Worm (Caenorhabditis elegans) whole organism, midembryonic: ENCODE measurements around the gene str-48.
A peak's percentile ranks its signal among the peaks of the same experiment; 100 is the strongest.

Experiments
- T22C8.4 ChIP-seq: fragments of 200-800 bp; sonication (Bioruptor generic); IDR thresholded peaks from 2 replicates; pipeline ENCODE4 v1.3.6; 2022; ENCODE audit warnings: missing genetic modification characterization, missing compliant biosample characterization
- cog-1 ChIP-seq: sonication (generic microtip); optimal IDR thresholded peaks from 2 replicates; lab custom pipeline; 2016; ENCODE audit warnings: missing genetic modification characterization, missing compliant biosample characterization
- flt-1 ChIP-seq: fragments of 200-800 bp; sonication (Bioruptor generic); IDR thresholded peaks from 2 replicates; pipeline ENCODE4 v1.3.6; 2022; ENCODE audit warnings: missing genetic modification characterization, missing compliant biosample characterization
- klf-2 ChIP-seq: fragments of 200-800 bp; sonication (Bioruptor generic); conservative IDR thresholded peaks from 2 replicates; pipeline ENCODE4 v1.3.6; 2022; ENCODE audit warnings: missing genetic modification reagents, missing genetic modification characterization, missing compliant biosample characterization
- med-1 ChIP-seq: sonication (generic microtip); optimal IDR thresholded peaks from 2 replicates; lab custom pipeline; 2017; ENCODE audit warnings: missing genetic modification characterization, mild to moderate bottlenecking, missing compliant biosample characterization, antibody characterized with exemption, missing genetic modification reagents; ENCODE audit not compliant: insufficient read depth
- ref-1 ChIP-seq: fragments of 200-800 bp; sonication (Bioruptor generic); conservative IDR thresholded peaks from 2 replicates; pipeline ENCODE4 v1.3.6; 2022; ENCODE audit warnings: missing genetic modification reagents, missing genetic modification characterization, missing compliant biosample characterization
- tab-1 ChIP-seq: fragments of 200-800 bp; sonication (Bioruptor generic); IDR thresholded peaks from 2 replicates; pipeline ENCODE4 v1.3.6; 2022; ENCODE audit warnings: missing genetic modification characterization, missing compliant biosample characterization
- ztf-23 ChIP-seq: fragments of 200-800 bp; sonication (Bioruptor generic); IDR thresholded peaks from 2 replicates; pipeline ENCODE4 v1.3.6; 2022; ENCODE audit warnings: missing genetic modification reagents, missing genetic modification characterization, missing compliant biosample characterization
- ztf-29 ChIP-seq: fragments of 200-800 bp; sonication (Bioruptor generic); IDR thresholded peaks from 2 replicates; pipeline ENCODE4 v1.3.6; 2022; ENCODE audit warnings: missing genetic modification reagents, missing genetic modification characterization, missing compliant biosample characterization

str-48 gene

ce11 chrIV:7096097-7096496 is 25.7 kb upstream of the str-48 start:
- TF ChIP-seq med-1 (GFP tag; lab: Kevin White, UChicago) (no peak), T22C8.4 (GFP tag; lab: Robert Waterston, UW) (no peak), tab-1 (GFP tag; lab: Robert Waterston, UW) (no peak), ztf-23 (GFP tag; lab: Robert Waterston, UW) (no peak), klf-2 (GFP tag; lab: Robert Waterston, UW) (no peak)

DNA sequence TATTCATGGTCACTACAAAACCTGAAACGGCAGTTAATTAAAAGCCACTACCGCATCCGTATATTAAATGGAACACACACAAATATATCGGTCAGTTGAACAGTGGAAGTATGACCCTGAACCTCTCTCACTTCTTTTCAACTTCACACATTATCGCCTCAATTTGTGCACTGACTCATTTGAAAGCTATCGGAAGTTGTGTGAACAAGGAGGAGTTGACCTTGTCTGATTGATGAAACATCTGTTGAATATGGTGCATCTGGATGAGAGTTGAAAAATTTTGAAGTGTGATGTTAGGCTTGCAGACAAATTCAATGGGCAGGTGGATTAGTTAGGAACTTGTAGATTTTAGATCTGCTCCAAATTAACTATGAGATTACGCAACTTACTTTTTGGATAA is 24.4 kb upstream of the str-48 start:
- TF ChIP-seq flt-1 (GFP tag; lab: Robert Waterston, UW) (no peak), ztf-29 (GFP tag; lab: Robert Waterston, UW) (no peak), ref-1 (GFP tag; lab: Robert Waterston, UW) (no peak), T22C8.4 (GFP tag; lab: Robert Waterston, UW) (no peak), cog-1 (no peak), med-1 (GFP tag; lab: Kevin White, UChicago) (no peak), tab-1 (GFP tag; lab: Robert Waterston, UW) (no peak)

DNA sequence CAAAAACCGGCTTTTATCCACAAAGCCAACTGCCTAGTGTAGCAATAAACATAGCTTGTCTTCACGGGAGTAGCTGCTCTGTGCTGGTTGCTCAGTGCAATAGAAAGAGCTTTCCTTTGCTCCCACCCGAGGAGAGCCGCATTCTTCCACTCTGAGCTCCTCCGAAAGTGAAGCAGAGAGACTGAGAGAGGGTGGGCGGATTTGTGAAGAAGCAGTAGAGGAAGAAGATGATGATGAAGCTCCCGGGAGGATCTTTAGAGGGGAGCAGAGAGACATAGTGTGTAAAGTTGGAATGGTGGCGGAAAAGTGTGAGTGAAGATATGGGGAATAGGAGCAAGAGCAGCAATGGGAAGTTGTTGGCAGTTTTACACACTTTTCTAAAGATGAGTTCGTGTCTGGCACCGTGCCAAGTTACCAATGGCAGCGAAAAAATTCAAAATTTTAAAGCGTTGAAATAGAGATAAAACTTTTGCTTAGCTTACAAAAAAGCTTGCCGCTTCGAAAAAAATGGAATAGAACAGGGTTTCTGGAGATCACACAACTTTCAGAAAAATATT is 23.2 kb upstream of the str-48 start, which contains the start of gene ZC477.4:
ZC477.4 (minus strand) TSS at position 276 of the 557 bp plus-strand sequence.
- no peak for TF ChIP-seq flt-1 (GFP tag; lab: Robert Waterston, UW)

DNA sequence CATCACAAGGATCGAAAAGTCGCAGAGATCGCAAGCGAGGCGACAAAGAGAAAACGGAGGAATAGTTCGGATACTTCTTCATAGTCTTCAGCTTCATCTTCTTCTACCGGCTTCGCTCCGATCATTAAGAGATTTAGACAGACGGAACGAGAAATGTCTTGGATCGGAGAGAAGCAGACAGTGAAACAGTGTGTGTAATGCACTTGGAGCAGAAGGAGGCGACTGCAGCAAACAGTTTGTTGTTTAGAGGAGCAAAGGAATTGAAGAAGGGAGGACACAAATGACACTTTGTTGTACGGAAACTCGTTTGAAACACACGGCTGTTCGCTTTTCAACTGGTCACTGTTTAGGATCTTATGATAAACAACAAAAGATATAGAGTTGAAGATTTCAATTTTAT is 22.4 kb upstream of the str-48 start:
- no peak for TF ChIP-seq med-1 (GFP tag; lab: Kevin White, UChicago)
- peak; percentile 29 for TF ChIP-seq cog-1
- no peak for TF ChIP-seq ref-1 (GFP tag; lab: Robert Waterston, UW)
- TF ChIP-seq T22C8.4 (GFP tag; lab: Robert Waterston, UW) = no peak
- no peak for TF ChIP-seq tab-1 (GFP tag; lab: Robert Waterston, UW)

DNA sequence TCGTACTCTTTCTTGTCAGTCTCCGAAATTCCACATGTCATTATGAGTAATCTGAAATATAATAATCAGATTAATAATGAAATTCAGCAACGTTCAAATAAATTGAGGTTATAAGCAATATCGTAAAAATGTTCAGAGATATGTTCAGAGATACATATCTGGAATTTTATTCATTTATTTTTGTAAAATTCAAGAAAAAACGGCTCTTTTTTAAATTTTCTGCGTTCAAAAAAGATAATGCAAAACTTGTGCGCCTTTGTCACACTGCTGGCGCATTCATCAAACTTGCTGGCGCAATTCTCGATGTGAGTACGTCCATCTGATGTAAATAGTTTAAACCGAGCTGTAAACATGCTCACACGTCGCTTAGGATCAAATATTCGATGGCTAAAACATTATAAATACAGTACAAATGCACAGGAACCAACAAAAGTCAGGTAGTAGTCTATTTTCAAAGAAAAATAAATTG is 18.6 kb upstream of the str-48 start, which contains the start of the genes rde-8 and ZC477.3:
rde-8 (minus strand) TSS at position 51 of the 469 bp plus-strand sequence.
ZC477.3 (plus strand) TSS at position 282 of the 469 bp plus-strand sequence.
- TF ChIP-seq flt-1 (GFP tag; lab: Robert Waterston, UW) (no peak), med-1 (GFP tag; lab: Kevin White, UChicago) (no peak), tab-1 (GFP tag; lab: Robert Waterston, UW) (no peak), T22C8.4 (GFP tag; lab: Robert Waterston, UW) (0 out of 2 replicates have a peak, but pooled peaks have one; percentile 12), ztf-29 (GFP tag; lab: Robert Waterston, UW) (no peak)

DNA sequence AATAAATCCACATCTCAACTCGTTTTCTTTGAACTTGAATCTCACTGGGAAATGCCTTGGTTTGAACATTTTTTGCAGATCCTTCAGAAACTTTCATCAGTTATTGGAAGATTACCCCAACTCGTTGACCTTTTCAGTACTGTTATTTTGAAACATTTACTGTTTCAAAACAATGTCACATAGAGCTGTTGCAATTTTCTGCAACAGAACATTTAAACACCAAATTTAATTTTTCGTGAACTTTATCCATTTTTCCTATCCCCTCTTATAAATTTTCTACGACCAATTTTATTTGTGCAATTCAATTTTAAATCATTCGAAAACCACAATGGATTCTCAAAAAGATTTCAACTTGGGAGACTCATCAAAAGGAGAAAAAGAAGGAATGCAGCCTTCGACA is 13.9 kb upstream of the str-48 start, which contains the start of gene ZC477.2:
ZC477.2 (plus strand) TSS at position 301 of the 400 bp plus-strand sequence.
- no peak for TF ChIP-seq ztf-23 (GFP tag; lab: Robert Waterston, UW)
- no peak for TF ChIP-seq ref-1 (GFP tag; lab: Robert Waterston, UW)
- TF ChIP-seq T22C8.4 (GFP tag; lab: Robert Waterston, UW) = no peak
- TF ChIP-seq med-1 (GFP tag; lab: Kevin White, UChicago) = no peak
- no peak for TF ChIP-seq cog-1
- no peak for TF ChIP-seq klf-2 (GFP tag; lab: Robert Waterston, UW)
- TF ChIP-seq tab-1 (GFP tag; lab: Robert Waterston, UW) = no peak
- TF ChIP-seq ztf-29 (GFP tag; lab: Robert Waterston, UW) = no peak
- no peak for TF ChIP-seq flt-1 (GFP tag; lab: Robert Waterston, UW)

ce11 chrIV:7111354-7111753 is 10.5 kb upstream of the str-48 start, which contains the start of the genes ZC477.7 and ssq-3:
Gene ZC477.7, minus strand, starts transcription at chrIV:7111454.
Gene ssq-3, plus strand, starts transcription at chrIV:7111604.
- TF ChIP-seq cog-1 (no peak), klf-2 (GFP tag; lab: Robert Waterston, UW) (no peak), med-1 (GFP tag; lab: Kevin White, UChicago) (no peak), ref-1 (GFP tag; lab: Robert Waterston, UW) (no peak), flt-1 (GFP tag; lab: Robert Waterston, UW) (no peak), ztf-23 (GFP tag; lab: Robert Waterston, UW) (no peak), tab-1 (GFP tag; lab: Robert Waterston, UW) (no peak)

ce11 chrIV:7114599-7114998 is 7.2 kb upstream of the str-48 start, which contains the start of gene nas-8:
Gene nas-8, plus strand, starts transcription at chrIV:7114899.
- TF ChIP-seq ztf-29 (GFP tag; lab: Robert Waterston, UW) = no peak
- TF ChIP-seq T22C8.4 (GFP tag; lab: Robert Waterston, UW) = no peak
- no peak for TF ChIP-seq flt-1 (GFP tag; lab: Robert Waterston, UW)

DNA sequence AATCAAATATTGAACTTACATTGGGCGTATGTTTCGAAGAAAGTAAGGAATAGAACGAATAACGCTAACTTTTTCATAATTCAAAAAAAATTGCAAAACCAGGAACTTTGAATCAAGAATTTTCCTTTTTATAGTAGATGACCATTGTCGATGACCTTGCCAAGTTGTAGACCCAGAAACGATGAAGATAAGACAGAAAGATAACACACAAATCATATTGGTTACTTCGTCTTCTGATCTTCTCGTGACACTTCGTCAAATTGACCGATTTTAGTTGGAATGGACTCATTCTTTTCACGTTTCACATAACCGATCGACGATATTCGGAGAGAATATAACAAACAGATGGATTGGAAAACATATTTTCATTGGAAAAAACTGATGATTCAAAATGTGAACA is 10.0 kb downstream of the str-48 start, which contains the start of gene grsp-3:
grsp-3 (minus strand) TSS at position 149 of the 400 bp plus-strand sequence.
- TF ChIP-seq flt-1 (GFP tag; lab: Robert Waterston, UW) = no peak
- no peak for TF ChIP-seq ref-1 (GFP tag; lab: Robert Waterston, UW)
- TF ChIP-seq ztf-29 (GFP tag; lab: Robert Waterston, UW) = no peak
- TF ChIP-seq ztf-23 (GFP tag; lab: Robert Waterston, UW) = no peak
- TF ChIP-seq T22C8.4 (GFP tag; lab: Robert Waterston, UW) = no peak
- TF ChIP-seq cog-1 = no peak
- no peak for TF ChIP-seq klf-2 (GFP tag; lab: Robert Waterston, UW)
- TF ChIP-seq tab-1 (GFP tag; lab: Robert Waterston, UW) = no peak
- no peak for TF ChIP-seq med-1 (GFP tag; lab: Kevin White, UChicago)

DNA sequence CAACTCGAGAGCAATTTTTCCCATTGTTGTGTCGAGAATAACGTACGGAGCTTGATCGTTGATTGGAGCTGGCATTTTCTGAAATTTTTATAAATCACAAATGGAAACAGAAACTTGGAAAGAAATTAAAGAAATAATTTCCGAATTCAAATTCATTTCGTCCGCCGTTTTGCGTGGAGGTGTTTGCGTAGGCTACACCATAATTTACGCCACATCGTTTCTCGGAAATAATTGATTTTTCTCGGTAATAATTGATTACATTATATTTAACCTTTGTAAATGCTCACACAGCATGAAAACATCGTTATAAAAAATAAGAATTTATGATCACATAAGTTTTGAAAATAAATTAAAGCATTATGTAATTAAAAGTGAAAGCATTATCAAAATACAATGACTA is 11.3 kb downstream of the str-48 start, which contains the start of gene cyn-12:
cyn-12 (minus strand) TSS at position 78 of the 400 bp plus-strand sequence.
- TF ChIP-seq T22C8.4 (GFP tag; lab: Robert Waterston, UW) = peak; percentile 42; the same call in 1 of the 2 replicates
- no peak for TF ChIP-seq tab-1 (GFP tag; lab: Robert Waterston, UW)
- no peak for TF ChIP-seq cog-1
- no peak for TF ChIP-seq flt-1 (GFP tag; lab: Robert Waterston, UW)
